Fruit fly (Drosophila melanogaster) whole organism, adult: ENCODE data around the gene Vinc.

Experiments
- CG11617 ChIP-seq: fragments of 200-800 bp; sonication (Bioruptor generic); optimal IDR thresholded peaks from 2 replicates; lab custom pipeline; 2017; ENCODE audit warnings: mild to moderate bottlenecking, missing biosample characterization, missing genetic modification reagents, missing genetic modification characterization
- CG14711 ChIP-seq: fragments of 200-800 bp; sonication (Bioruptor generic); optimal IDR thresholded peaks from 2 replicates; lab custom pipeline; 2018; ENCODE audit warnings: missing biosample characterization, mild to moderate bottlenecking, missing genetic modification characterization, moderate library complexity
- CG7045 ChIP-seq: fragments of 200-800 bp; sonication (Bioruptor generic); optimal IDR thresholded peaks from 2 replicates; lab custom pipeline; 2017; ENCODE audit warnings: missing biosample characterization, mild to moderate bottlenecking, missing genetic modification characterization
- Clk ChIP-seq: fragments of 200-800 bp; sonication (Bioruptor generic); optimal IDR thresholded peaks from 2 replicates; lab custom pipeline; 2017; ENCODE audit warnings: missing biosample characterization, missing genetic modification characterization
- bab1 ChIP-seq: fragments of 200-800 bp; sonication (Bioruptor generic); optimal IDR thresholded peaks from 3 replicates; lab custom pipeline; 2019; ENCODE audit warnings: missing biosample characterization, mild to moderate bottlenecking, missing genetic modification characterization, moderate library complexity
- cic ChIP-seq: fragments of 200-800 bp; sonication (Bioruptor generic); optimal IDR thresholded peaks from 2 replicates; lab custom pipeline; 2017; ENCODE audit warnings: missing biosample characterization, mild to moderate bottlenecking, missing genetic modification characterization, moderate library complexity
- cnc ChIP-seq, 2 experiments: fragments of >200 bp; optimal IDR thresholded peaks; 2 replicates each; lab custom pipeline; 2017
- kay ChIP-seq: fragments of 200-800 bp; sonication (Bioruptor generic); peaks from one replicate; lab custom pipeline; 2016; ENCODE audit warnings: missing biosample characterization, missing genetic modification characterization, borderline replicate concordance
- pad ChIP-seq: fragments of 200-800 bp; sonication (Bioruptor generic); optimal IDR thresholded peaks from 3 replicates; lab custom pipeline; 2017; ENCODE audit warnings: missing biosample characterization, missing genetic modification characterization, mild to moderate bottlenecking, moderate library complexity, missing genetic modification reagents
- tj ChIP-seq: fragments of 200-800 bp; sonication (Bioruptor generic); optimal IDR thresholded peaks from 3 replicates; lab custom pipeline; 2017; ENCODE audit warnings: missing biosample characterization, mild to moderate bottlenecking, missing genetic modification characterization, moderate library complexity

DNA sequence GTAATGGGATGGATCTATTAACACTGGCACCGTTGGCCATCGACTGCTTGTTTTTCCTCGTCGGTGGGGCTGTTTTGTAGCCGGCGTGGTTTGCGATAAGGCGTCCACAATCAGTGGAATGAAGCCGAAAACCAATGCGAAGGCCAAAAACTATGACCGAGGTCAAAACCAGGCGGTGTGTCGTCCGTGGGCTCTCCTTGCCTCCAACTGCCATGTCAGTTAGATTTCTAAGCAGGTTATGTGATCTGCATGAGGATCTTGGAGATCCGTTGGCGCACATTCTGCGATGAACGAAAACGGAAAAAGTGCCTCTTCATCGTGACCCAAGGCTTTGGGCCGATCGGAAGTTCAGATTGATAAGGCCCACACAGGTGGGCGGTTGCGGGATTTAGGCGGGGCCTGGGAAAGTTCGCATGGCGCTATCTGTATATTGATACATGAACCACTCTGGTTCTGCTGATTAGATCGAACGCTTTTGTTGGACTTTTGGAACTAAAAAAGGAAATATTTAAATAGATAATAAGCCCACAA lies 47.0 kb downstream of the Vinc start, which contains the start of gene Cyp4d14:
- TF ChIP-seq tj (GFP tag; lab: Kevin White, UChicago) (no peak), pad (no peak), kay (GFP tag; lab: Kevin White, UChicago) (no peak), CG7045 (no peak), cic (GFP tag; lab: Kevin White, UChicago) (no peak), bab1 (GFP tag; lab: Kevin White, UChicago) (no peak), cnc (optimal IDR thresholded peaks at IDR 0.05; lab: Kevin White, UChicago) (peak in 1 of 2 experiments; percentile 27), CG11617 (GFP tag; lab: Kevin White, UChicago) (no peak), CG14711 (tag; lab: Kevin White, UChicago) (no peak), Clk (GFP tag; lab: Kevin White, UChicago) (no peak)
